Worm (Caenorhabditis elegans) whole organism, L1 larva: ENCODE measurements around the gene pud-1.2.
A peak's percentile ranks its signal among the peaks of the same experiment; 100 is the strongest.

Experiments
- aly-2 ChIP-seq: fragments of 150-350 bp; optimal IDR thresholded peaks from 2 replicates; lab custom pipeline; 2014; ENCODE audit warnings: missing biosample characterization, missing genetic modification characterization
- pag-3 ChIP-seq: sonication (generic microtip); optimal IDR thresholded peaks from 2 replicates; lab custom pipeline; 2017; ENCODE audit warnings: missing genetic modification characterization, mild to moderate bottlenecking, missing compliant biosample characterization, antibody characterized with exemption, borderline replicate concordance; ENCODE audit not compliant: insufficient read depth

ce11 chrV:2281499-2281898 is 40.9 kb downstream of the pud-1.2 start, which contains the start of gene nhr-228:
- TF ChIP-seq pag-3 (tag; lab: Kevin White, UChicago) (peak; percentile 24), aly-2 (tag; lab: Kevin White, UChicago) (no peak)
